Worm (Caenorhabditis elegans) whole organism, L1 larva: ENCODE measurements around the gene D1054.18.

Source experiments
- C16A3.4 ChIP-seq: fragments of 150-350 bp; optimal IDR thresholded peaks from 2 replicates; lab custom pipeline; 2014; ENCODE audit warnings: missing biosample characterization, missing genetic modification characterization
- F16B12.6 ChIP-seq: fragments of 150-350 bp; optimal IDR thresholded peaks from 2 replicates; lab custom pipeline; 2014; ENCODE audit warnings: missing biosample characterization, missing genetic modification characterization
- aha-1 ChIP-seq: fragments of 150-350 bp; optimal IDR thresholded peaks from 2 replicates; lab custom pipeline; 2014; ENCODE audit warnings: missing biosample characterization, missing genetic modification characterization
- ceh-82 ChIP-seq, 3 experiments: fragments of 150-350 bp in 1 of 3; sonication (generic microtip) in 2 of 3; optimal IDR thresholded peaks; 2 replicates each; lab custom pipeline; 2014 to 2017; ENCODE audit warnings: missing biosample characterization in 3 of 3, missing genetic modification characterization in 3 of 3
- hlh-4 ChIP-seq: sonication (generic microtip); optimal IDR thresholded peaks from 2 replicates; lab custom pipeline; 2016; ENCODE audit warnings: mild to moderate bottlenecking, missing genetic modification characterization, missing compliant biosample characterization
- lin-39 ChIP-seq: fragments of 150-350 bp; optimal IDR thresholded peaks from 2 replicates; lab custom pipeline; 2014; ENCODE audit warnings: missing biosample characterization, missing genetic modification reagents, missing genetic modification characterization
- lsy-2 ChIP-seq, 2 experiments: fragments of 150-350 bp; optimal IDR thresholded peaks; 2 replicates each; lab custom pipeline; 2014; ENCODE audit warnings: missing biosample characterization in 2 of 2, missing genetic modification characterization in 2 of 2
- nhr-11 ChIP-seq: fragments of 150-350 bp; optimal IDR thresholded peaks from 2 replicates; lab custom pipeline; 2014; ENCODE audit warnings: missing biosample characterization, missing genetic modification characterization
- nhr-237 ChIP-seq: fragments of 150-350 bp; optimal IDR thresholded peaks from 2 replicates; lab custom pipeline; 2014; ENCODE audit warnings: missing biosample characterization, missing genetic modification characterization
- nhr-84 ChIP-seq: sonication (generic microtip); optimal IDR thresholded peaks from 2 replicates; lab custom pipeline; 2017; ENCODE audit warnings: missing biosample characterization, missing genetic modification characterization
- pag-3 ChIP-seq: sonication (generic microtip); optimal IDR thresholded peaks from 2 replicates; lab custom pipeline; 2017; ENCODE audit warnings: missing genetic modification characterization, mild to moderate bottlenecking, missing compliant biosample characterization, antibody characterized with exemption, borderline replicate concordance; ENCODE audit not compliant: insufficient read depth
- skn-1 ChIP-seq: fragments of 150-350 bp; optimal IDR thresholded peaks from 2 replicates; lab custom pipeline; 2014; ENCODE audit warnings: missing biosample characterization, missing genetic modification characterization
- snpc-4 ChIP-seq: fragments of 150-350 bp; optimal IDR thresholded peaks from 2 replicates; lab custom pipeline; 2014; ENCODE audit warnings: missing biosample characterization, missing genetic modification characterization
- zag-1 ChIP-seq: fragments of 150-350 bp; optimal IDR thresholded peaks from 2 replicates; lab custom pipeline; 2014; ENCODE audit warnings: missing biosample characterization, missing genetic modification characterization

DNA sequence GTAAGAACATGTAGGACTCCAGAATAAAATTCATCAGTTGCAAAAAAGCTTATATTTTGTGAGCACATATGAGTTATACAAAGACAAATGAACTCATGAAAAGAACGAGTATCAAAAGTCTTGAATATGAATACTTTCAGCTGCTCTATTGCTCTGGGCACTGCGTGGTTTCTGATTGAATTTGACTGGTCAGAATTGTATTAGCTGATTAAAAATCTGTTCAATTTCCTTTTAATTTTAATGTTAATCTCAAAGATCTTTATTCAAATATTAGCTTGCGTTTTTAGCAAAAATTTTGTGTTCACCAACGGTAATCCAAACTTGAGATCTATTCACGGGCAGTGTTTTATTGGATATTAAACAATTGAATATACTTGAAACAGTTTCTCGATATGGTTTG, 2.9 kb downstream of the D1054.18 start, which contains the start of gene srh-184:
- TF ChIP-seq nhr-11 (tag; lab: Kevin White, UChicago) (no peak), nhr-237 (tag; lab: Kevin White, UChicago) (no peak), ceh-82 (tag; optimal IDR thresholded peaks at IDR 0.05; lab: Kevin White, UChicago) (no peak), lin-39 (tag; lab: Kevin White, UChicago) (no peak), lsy-2 (tag; optimal IDR thresholded peaks at IDR 0.05; lab: Kevin White, UChicago) (no peak), C16A3.4 (tag; lab: Kevin White, UChicago) (no peak), pag-3 (no peak), skn-1 (tag; lab: Kevin White, UChicago) (no peak), hlh-4 (tag; lab: Kevin White, UChicago) (no peak), nhr-84 (no peak), aha-1 (tag; lab: Kevin White, UChicago) (no peak), F16B12.6 (tag; lab: Kevin White, UChicago) (no peak), snpc-4 (tag; lab: Kevin White, UChicago) (no peak), zag-1 (tag; lab: Kevin White, UChicago) (no peak)
